ENCODE assay signal across 1 worm cellular context in genomic region chrX:14244493-14244892, ce11.
TF ChIP-seq lines count a peak whose summit lies in the region.

No protein-coding gene starts in this region.

TF ChIP-seq in whole organism, L1 larva, 84 proteins besides CTCF, POLR2A, EP300 and RAD21 (continued from another document):
- TF ChIP-seq pax-3 (tag; optimal IDR thresholded peaks at IDR 0.05; lab: Kevin White, UChicago) (no peak), blmp-1 (tag; optimal IDR thresholded peaks at IDR 0.05; lab: Kevin White, UChicago) (peak; percentile 51), ceh-90 (tag; optimal IDR thresholded peaks at IDR 0.05; lab: Kevin White, UChicago) (no peak)
